Fruit fly (Drosophila melanogaster) whole organism, embryonic: Measurements from ENCODE around the gene CG18081.
A peak's percentile ranks its signal among the peaks of the same experiment; 100 is the strongest.

ENCODE experiments used
- Atf3 ChIP-seq: fragments of 200-800 bp; sonication (Bioruptor generic); optimal IDR thresholded peaks from 3 replicates; lab custom pipeline; 2016; ENCODE audit warnings: missing biosample characterization, missing genetic modification characterization
- CG12071 ChIP-seq: fragments of 200-800 bp; sonication (Bioruptor generic); optimal IDR thresholded peaks from 3 replicates; lab custom pipeline; 2018; ENCODE audit warnings: missing biosample characterization, mild to moderate bottlenecking, missing genetic modification characterization
- CG13624 ChIP-seq: fragments of 200-800 bp; sonication (Bioruptor generic); optimal IDR thresholded peaks from 2 replicates; lab custom pipeline; 2016; ENCODE audit warnings: missing biosample characterization, missing genetic modification characterization
- CG14441 ChIP-seq: fragments of 200-800 bp; sonication (Bioruptor generic); IDR thresholded peaks from 2 replicates; pipeline ENCODE4 v1.3.6; 2022; ENCODE audit warnings: missing biosample characterization, missing genetic modification characterization
- CG14667 ChIP-seq: fragments of 200-800 bp; sonication (Bioruptor generic); IDR thresholded peaks from 2 replicates; pipeline ENCODE4 v1.3.6; 2022; ENCODE audit warnings: missing biosample characterization, missing genetic modification characterization
- CG16863 ChIP-seq: fragments of 200-800 bp; sonication (Bioruptor generic); optimal IDR thresholded peaks from 3 replicates; lab custom pipeline; 2016; ENCODE audit warnings: missing biosample characterization, missing genetic modification characterization
- CG17361 ChIP-seq: fragments of 200-800 bp; sonication (Bioruptor generic); IDR thresholded peaks from 3 replicates; pipeline ENCODE4 v1.3.6; 2022; ENCODE audit warnings: missing biosample characterization, missing genetic modification characterization
- CG18011 ChIP-seq: fragments of 200-800 bp; sonication (Bioruptor generic); optimal IDR thresholded peaks from 2 replicates; lab custom pipeline; 2017; ENCODE audit warnings: missing biosample characterization, missing genetic modification characterization, mild to moderate bottlenecking, moderate library complexity, missing genotype
- CG18599 ChIP-seq: fragments of 200-800 bp; sonication (Bioruptor generic); optimal IDR thresholded peaks from 3 replicates; lab custom pipeline; 2017; ENCODE audit warnings: missing biosample characterization, missing genetic modification characterization, mild to moderate bottlenecking, moderate library complexity, missing genetic modification reagents
- CG3407 ChIP-seq: fragments of 200-800 bp; sonication (Bioruptor generic); optimal IDR thresholded peaks from 2 replicates; lab custom pipeline; 2018; ENCODE audit warnings: missing biosample characterization, mild to moderate bottlenecking, missing genetic modification characterization
- CG34224 ChIP-seq: fragments of 200-800 bp; sonication (Bioruptor generic); IDR thresholded peaks from 3 replicates; pipeline ENCODE4 v1.3.6; 2022; ENCODE audit warnings: missing biosample characterization, missing genetic modification characterization; ENCODE audit not compliant: partially characterized antibody
- CG7963 ChIP-seq: fragments of 200-800 bp; sonication (Bioruptor generic); IDR thresholded peaks from 3 replicates; pipeline ENCODE4 v1.3.6; 2022; ENCODE audit warnings: missing biosample characterization, missing genetic modification characterization; ENCODE audit not compliant: partially characterized antibody
- D19A ChIP-seq: fragments of 200-800 bp; optimal IDR thresholded peaks from 3 replicates; lab custom pipeline; 2019; ENCODE audit warnings: missing biosample characterization, mild to moderate bottlenecking, missing genetic modification characterization, moderate library complexity
- D19B ChIP-seq: fragments of 200-800 bp; sonication (Bioruptor generic); optimal IDR thresholded peaks from 2 replicates; lab custom pipeline; 2017; ENCODE audit warnings: missing biosample characterization, mild to moderate bottlenecking, missing genetic modification characterization
- Deaf1 ChIP-seq: fragments of 200-800 bp; optimal IDR thresholded peaks from 3 replicates; lab custom pipeline; 2019; ENCODE audit warnings: missing biosample characterization, mild to moderate bottlenecking, missing genetic modification characterization, moderate library complexity
- Doc3 ChIP-seq: fragments of 200-800 bp; sonication (Bioruptor generic); IDR thresholded peaks from 3 replicates; pipeline ENCODE4 v1.3.6; 2022; ENCODE audit warnings: missing biosample characterization, missing genetic modification characterization; ENCODE audit not compliant: partially characterized antibody
- Fer3 ChIP-seq: fragments of 200-800 bp; sonication (Bioruptor generic); optimal IDR thresholded peaks from 2 replicates; lab custom pipeline; 2018; ENCODE audit warnings: missing biosample characterization, mild to moderate bottlenecking, missing genetic modification characterization, moderate library complexity
- Hr3 ChIP-seq: fragments of 200-800 bp; sonication (Bioruptor generic); optimal IDR thresholded peaks from 3 replicates; lab custom pipeline; 2016; ENCODE audit warnings: missing biosample characterization, missing genetic modification characterization
- Lpt ChIP-seq: fragments of >200 bp; optimal IDR thresholded peaks from 2 replicates; lab custom pipeline; 2018; ENCODE audit warnings: missing biosample characterization, missing genetic modification characterization
- NK7.1 ChIP-seq: fragments of 200-800 bp; sonication (Bioruptor generic); optimal IDR thresholded peaks from 3 replicates; lab custom pipeline; 2016; ENCODE audit warnings: missing biosample characterization, missing genetic modification characterization
- Opbp ChIP-seq: fragments of 200-800 bp; sonication (Bioruptor generic); IDR thresholded peaks from 3 replicates; pipeline ENCODE4 v1.3.6; 2022; ENCODE audit warnings: missing biosample characterization, missing genetic modification characterization; ENCODE audit not compliant: partially characterized antibody
- PHDP ChIP-seq: fragments of 200-800 bp; sonication (Bioruptor generic); optimal IDR thresholded peaks from 3 replicates; lab custom pipeline; 2018; ENCODE audit warnings: missing biosample characterization, mild to moderate bottlenecking, missing genetic modification characterization, moderate library complexity
- Sin3A ChIP-seq: fragments of >200 bp; optimal IDR thresholded peaks from 2 replicates; lab custom pipeline; 2018
- Sry-β ChIP-seq: fragments of 200-800 bp; sonication (Bioruptor generic); optimal IDR thresholded peaks from 2 replicates; lab custom pipeline; 2018; ENCODE audit warnings: missing biosample characterization, mild to moderate bottlenecking, missing genetic modification characterization, moderate library complexity
- Sry-δ ChIP-seq: fragments of 200-800 bp; sonication (Bioruptor generic); optimal IDR thresholded peaks from 2 replicates; lab custom pipeline; 2016; ENCODE audit warnings: missing biosample characterization, missing genetic modification characterization
- Stat92E ChIP-seq, 3 experiments: fragments of >200 bp in 2 of 3; fragments of 200-800 bp in 1 of 3; sonication (Bioruptor generic) in 1 of 3; optimal IDR thresholded peaks; 2 replicates each; lab custom pipeline; 2017 to 2019; ENCODE audit warnings: missing biosample characterization in 3 of 3, missing genetic modification characterization in 3 of 3, mild to moderate bottlenecking in 1 of 3, moderate library complexity in 1 of 3
- Tbp ChIP-seq: fragments of >200 bp; optimal IDR thresholded peaks from 2 replicates; lab custom pipeline; 2018; ENCODE audit warnings: missing biosample characterization, missing genetic modification characterization
- YL-1 ChIP-seq: fragments of 200-800 bp; sonication (Bioruptor generic); optimal IDR thresholded peaks from 3 replicates; lab custom pipeline; 2017; ENCODE audit warnings: missing biosample characterization, mild to moderate bottlenecking, missing genetic modification characterization
- ab ChIP-seq: fragments of 200-800 bp; sonication (Bioruptor generic); optimal IDR thresholded peaks from 2 replicates; lab custom pipeline; 2016; ENCODE audit warnings: missing biosample characterization, missing genetic modification characterization
- ash1 ChIP-seq: fragments of 200-800 bp; sonication (Bioruptor generic); optimal IDR thresholded peaks from 2 replicates; lab custom pipeline; 2018; ENCODE audit warnings: missing biosample characterization, mild to moderate bottlenecking, missing genetic modification characterization
- bbx ChIP-seq: fragments of 200-800 bp; sonication (Bioruptor generic); IDR thresholded peaks from 2 replicates; pipeline ENCODE4 v1.3.6; 2022; ENCODE audit warnings: missing biosample characterization, missing genetic modification characterization; ENCODE audit not compliant: partially characterized antibody
- chif ChIP-seq, 2 experiments: fragments of 200-800 bp; sonication (Bioruptor generic); optimal IDR thresholded peaks; 3 replicates each; lab custom pipeline; 2016; ENCODE audit warnings: missing biosample characterization in 2 of 2, missing genetic modification characterization in 2 of 2
- crp ChIP-seq, 2 experiments: fragments of 200-800 bp; sonication (Bioruptor generic); optimal IDR thresholded peaks; 2 replicates in 1 of 2; 3 replicates in 1 of 2; lab custom pipeline; 2017; ENCODE audit warnings: missing biosample characterization in 2 of 2, missing genetic modification characterization in 2 of 2, mild to moderate bottlenecking in 1 of 2, moderate library complexity in 1 of 2
- esg ChIP-seq: fragments of 200-800 bp; sonication (Bioruptor generic); conservative IDR thresholded peaks from 2 replicates; pipeline ENCODE4 v1.3.6; 2022; ENCODE audit warnings: missing biosample characterization, missing genetic modification characterization
- exex ChIP-seq: fragments of 200-800 bp; sonication (Bioruptor generic); optimal IDR thresholded peaks from 4 replicates; lab custom pipeline; 2018; ENCODE audit warnings: missing biosample characterization, mild to moderate bottlenecking, missing genetic modification characterization, moderate library complexity
- fd3F ChIP-seq: fragments of 200-800 bp; sonication (Bioruptor generic); optimal IDR thresholded peaks from 2 replicates; lab custom pipeline; 2018; ENCODE audit warnings: missing biosample characterization, mild to moderate bottlenecking, missing genetic modification characterization, moderate library complexity
- fru ChIP-seq: fragments of >200 bp; optimal IDR thresholded peaks from 2 replicates; lab custom pipeline; 2017
- gce ChIP-seq: fragments of 200-800 bp; sonication (Bioruptor generic); IDR thresholded peaks from 3 replicates; pipeline ENCODE4 v1.3.6; 2022; ENCODE audit warnings: missing biosample characterization, missing genetic modification characterization
- gcm ChIP-seq: fragments of 200-800 bp; sonication (Bioruptor generic); optimal IDR thresholded peaks from 2 replicates; lab custom pipeline; 2019; ENCODE audit warnings: missing biosample characterization, mild to moderate bottlenecking, missing genetic modification characterization, moderate library complexity
- gro ChIP-seq: fragments of 200-800 bp; sonication (Bioruptor generic); optimal IDR thresholded peaks from 2 replicates; lab custom pipeline; 2016; ENCODE audit warnings: missing biosample characterization, missing genetic modification characterization
- h ChIP-seq: fragments of >200 bp; optimal IDR thresholded peaks from 2 replicates; lab custom pipeline; 2017
- hbn ChIP-seq: fragments of 200-800 bp; sonication (Bioruptor generic); IDR thresholded peaks from 2 replicates; pipeline ENCODE4 v1.3.6; 2022; ENCODE audit warnings: missing biosample characterization, missing genetic modification characterization; ENCODE audit not compliant: partially characterized antibody
- lbe ChIP-seq: fragments of 200-800 bp; sonication (Bioruptor generic); optimal IDR thresholded peaks from 2 replicates; lab custom pipeline; 2016; ENCODE audit warnings: missing biosample characterization, mild to moderate bottlenecking, missing genetic modification characterization
- nau ChIP-seq: fragments of 200-800 bp; sonication (Bioruptor generic); optimal IDR thresholded peaks from 3 replicates; lab custom pipeline; 2017; ENCODE audit warnings: missing biosample characterization, mild to moderate bottlenecking, missing genetic modification characterization, missing genetic modification reagents
- nmo ChIP-seq: fragments of 200-800 bp; sonication (Bioruptor generic); optimal IDR thresholded peaks from 2 replicates; lab custom pipeline; 2018; ENCODE audit warnings: missing biosample characterization, mild to moderate bottlenecking, missing genetic modification characterization, moderate library complexity
- pita ChIP-seq: fragments of 200-800 bp; sonication (Bioruptor generic); optimal IDR thresholded peaks from 2 replicates; lab custom pipeline; 2017; ENCODE audit warnings: missing biosample characterization, mild to moderate bottlenecking, missing genetic modification characterization
- pros ChIP-seq: fragments of 200-800 bp; sonication (Bioruptor generic); optimal IDR thresholded peaks from 3 replicates; lab custom pipeline; 2019; ENCODE audit warnings: missing biosample characterization, mild to moderate bottlenecking, missing genetic modification characterization, moderate library complexity
- sim ChIP-seq: fragments of 200-800 bp; sonication (Bioruptor generic); IDR thresholded peaks from 2 replicates; pipeline ENCODE4 v1.3.6; 2022; ENCODE audit warnings: missing biosample characterization, missing genetic modification characterization
- sna ChIP-seq: fragments of 200-800 bp; sonication (Bioruptor generic); IDR thresholded peaks from 2 replicates; pipeline ENCODE4 v1.3.6; 2022; ENCODE audit warnings: missing biosample characterization, missing genetic modification characterization; ENCODE audit not compliant: partially characterized antibody
- tap ChIP-seq: fragments of 200-800 bp; optimal IDR thresholded peaks from 3 replicates; lab custom pipeline; 2019; ENCODE audit warnings: missing biosample characterization, mild to moderate bottlenecking, missing genetic modification characterization, moderate library complexity
- unc-4 ChIP-seq: fragments of 200-800 bp; sonication (Bioruptor generic); IDR thresholded peaks from 2 replicates; pipeline ENCODE4 v1.3.6; 2022; ENCODE audit warnings: missing biosample characterization, missing genetic modification characterization; ENCODE audit not compliant: partially characterized antibody

CG18081 gene

dm6 chr3L:15832146-15832545 is 3.0 kb downstream of the CG18081 start, which contains the start of gene CG12713 (continued):
- TF ChIP-seq pita (GFP tag; lab: Kevin White, UChicago), result peak; percentile 60
- TF ChIP-seq Stat92E (GFP tag; optimal IDR thresholded peaks at IDR 0.05; lab: Kevin White, UChicago), result peak in 1 of 3 experiments; percentile 25
- TF ChIP-seq lbe (GFP tag; lab: Kevin White, UChicago), result no peak
- TF ChIP-seq CG13624, result peak; percentile 32
- TF ChIP-seq Hr3 (GFP tag; lab: Kevin White, UChicago), result no peak
- no peak for TF ChIP-seq Tbp (GFP tag; lab: Kevin White, UChicago)
- no peak for TF ChIP-seq esg (GFP tag; lab: Robert Waterston, UW)
- TF ChIP-seq Deaf1 (tag; lab: Kevin White, UChicago), result no peak
- peak; percentile 82 for TF ChIP-seq CG7963
- TF ChIP-seq unc-4 (GFP tag; lab: Robert Waterston, UW), result peak; percentile 83
- TF ChIP-seq D19B (GFP tag; lab: Kevin White, UChicago), result no peak
- no peak for TF ChIP-seq CG12071 (GFP tag; lab: Kevin White, UChicago)
- no peak for TF ChIP-seq gcm (GFP tag; lab: Kevin White, UChicago)
- no peak for TF ChIP-seq ash1
- TF ChIP-seq h (lab: Kevin White, UChicago), result no peak
- no peak for TF ChIP-seq CG18599
- peak; percentile 83 for TF ChIP-seq Sry-δ (GFP tag; lab: Kevin White, UChicago)
- TF ChIP-seq Atf3 (GFP tag; lab: Kevin White, UChicago), result no peak
- TF ChIP-seq nau (GFP tag; lab: Kevin White, UChicago), result no peak
- TF ChIP-seq YL-1 (GFP tag; lab: Kevin White, UChicago), result peak; percentile 73
- TF ChIP-seq PHDP (tag; lab: Kevin White, UChicago), result peak; percentile 5
- no peak for TF ChIP-seq CG14667 (GFP tag; lab: Robert Waterston, UW)
- TF ChIP-seq pros (GFP tag; lab: Kevin White, UChicago), result no peak
- peak; percentile 76 for TF ChIP-seq hbn (GFP tag; lab: Robert Waterston, UW)
- TF ChIP-seq Lpt (GFP tag; lab: Kevin White, UChicago), result no peak
- no peak for TF ChIP-seq gce (GFP tag; lab: Robert Waterston, UW)
- no peak for TF ChIP-seq Fer3 (tag; lab: Kevin White, UChicago)
- peak; percentile 6 for TF ChIP-seq gro (GFP tag; lab: Kevin White, UChicago)
- TF ChIP-seq bbx, result peak; percentile 84
- TF ChIP-seq sna (GFP tag; lab: Robert Waterston, UW), result peak; percentile 70
- peak; percentile 81 for TF ChIP-seq Doc3 (GFP tag; lab: Robert Waterston, UW)
- TF ChIP-seq CG3407 (GFP tag; lab: Kevin White, UChicago), result no peak
- TF ChIP-seq ab (GFP tag; lab: Kevin White, UChicago), result no peak
- no peak for TF ChIP-seq fd3F (GFP tag; lab: Kevin White, UChicago)
- peak; percentile 64 for TF ChIP-seq nmo (GFP tag; lab: Kevin White, UChicago)
- no peak for TF ChIP-seq tap (tag; lab: Kevin White, UChicago)
- peak; percentile 9 for TF ChIP-seq exex (tag; lab: Kevin White, UChicago)
- TF ChIP-seq CG14441 (GFP tag; lab: Robert Waterston, UW), result no peak
- no peak for TF ChIP-seq Sry-β (GFP tag; lab: Kevin White, UChicago)
- TF ChIP-seq NK7.1, result no peak
- TF ChIP-seq chif (GFP tag; optimal IDR thresholded peaks at IDR 0.05; lab: Kevin White, UChicago), result peak in 1 of 2 experiments; percentile 6
- no peak for TF ChIP-seq CG16863 (GFP tag; lab: Kevin White, UChicago)
- peak; percentile 19 for TF ChIP-seq D19A
- TF ChIP-seq fru, result no peak
- TF ChIP-seq Sin3A (lab: Kevin White, UChicago), result peak; percentile 96
- TF ChIP-seq sim (GFP tag; lab: Robert Waterston, UW), result no peak
- TF ChIP-seq Opbp (GFP tag; lab: Robert Waterston, UW), result peak; percentile 80; the same call in 2 of the 3 replicates
- TF ChIP-seq CG18011 (GFP tag; lab: Kevin White, UChicago), result no peak
- peak; percentile 84 to 97 for TF ChIP-seq crp (GFP tag; optimal IDR thresholded peaks at IDR 0.05; lab: Kevin White, UChicago)
- TF ChIP-seq CG17361 (GFP tag; lab: Robert Waterston, UW), result peak; percentile 51; the same call in 2 of the 3 replicates
- TF ChIP-seq CG34224 (GFP tag; lab: Robert Waterston, UW), result peak; percentile 86
